Fruit fly (Drosophila melanogaster) whole organism, larva: ENCODE measurements around the gene Osi8.

Experiments used
- noc ChIP-seq: fragments of 200-800 bp; sonication (Bioruptor generic); optimal IDR thresholded peaks from 3 replicates; lab custom pipeline; 2019; ENCODE audit warnings: missing biosample characterization, mild to moderate bottlenecking, missing genetic modification characterization, moderate library complexity

Osi8 gene

DNA sequence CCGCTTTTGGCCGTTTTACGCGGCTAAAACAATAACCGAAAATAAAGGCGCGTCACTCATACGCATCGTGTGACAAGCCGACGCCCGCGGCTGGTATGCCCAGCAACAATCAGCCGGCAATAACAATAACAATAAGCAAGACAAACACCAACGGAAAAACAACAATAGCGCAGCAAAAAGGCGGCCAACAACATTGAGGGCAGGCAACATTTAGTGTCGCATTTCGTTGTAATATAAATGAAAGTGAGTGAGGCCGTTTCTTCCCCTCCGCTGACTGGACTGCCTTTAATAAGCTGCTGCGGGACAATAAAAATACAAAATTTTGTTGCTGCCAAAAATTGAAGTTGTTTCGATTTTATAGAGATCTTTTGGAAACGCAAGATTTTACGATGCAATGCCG is 42.2 kb downstream of the Osi8 start:
- TF ChIP-seq noc (tag; lab: Kevin White, UChicago): no peak

DNA sequence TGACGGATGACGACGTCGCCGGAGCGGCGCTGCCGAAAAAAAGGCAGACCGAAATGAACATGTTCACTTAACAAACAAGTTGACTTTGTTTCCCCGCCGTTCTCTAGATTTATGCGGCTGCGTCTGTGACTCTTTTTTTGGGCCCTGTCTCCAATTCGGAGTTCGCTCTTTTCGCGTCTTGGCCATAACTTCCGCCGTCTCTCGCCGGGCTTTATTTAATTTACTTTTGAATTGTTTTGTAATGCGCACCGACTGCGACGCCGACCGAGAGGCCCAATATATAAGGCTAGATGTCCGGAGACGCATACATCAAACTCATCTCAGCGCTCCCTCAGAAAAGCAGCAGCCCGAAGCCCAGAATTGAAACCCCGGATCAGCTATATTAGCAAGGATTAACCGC is 43.9 kb downstream of the Osi8 start, which contains the start of gene Osi14:
Gene Osi14, plus strand, starts transcription at position 301 of the 400 bp plus-strand sequence.
- TF ChIP-seq noc (tag; lab: Kevin White, UChicago): no peak

DNA sequence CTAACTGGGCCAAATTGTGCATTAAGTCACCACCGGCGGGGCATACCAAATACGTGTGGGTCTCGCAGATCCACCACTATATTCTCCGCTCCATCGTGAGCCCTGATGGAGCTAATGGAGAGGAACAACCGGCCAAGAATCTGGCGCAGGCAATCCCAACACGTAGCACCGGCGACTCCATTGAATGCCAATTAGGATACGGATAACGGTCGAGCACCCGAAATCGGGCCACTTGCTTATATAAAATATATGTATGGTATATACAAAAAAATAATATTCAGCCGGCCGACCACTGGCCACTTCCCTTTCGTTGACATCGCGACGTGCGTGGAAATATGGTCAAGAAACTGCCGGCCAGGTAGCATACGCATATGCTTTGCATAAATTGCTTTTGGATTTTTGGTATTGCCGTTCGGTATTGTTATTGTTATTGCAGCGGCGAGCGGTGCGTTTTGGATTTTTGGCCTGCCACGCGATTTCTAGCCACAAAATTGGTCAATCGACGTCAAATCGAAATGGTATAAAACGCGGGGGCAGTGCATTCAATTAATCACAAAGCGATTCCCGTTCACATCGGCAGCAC is 46.4 kb downstream of the Osi8 start, which contains the start of gene Osi15:
Gene Osi15, plus strand, starts transcription at position 548 of the 583 bp plus-strand sequence.
- no peak for TF ChIP-seq noc (tag; lab: Kevin White, UChicago)

dm6 chr3R:6303738-6304137 is 48.8 kb downstream of the Osi8 start, which contains the start of gene CG46396:
Gene CG46396 (plus strand): TSS chr3R:6304038.
- TF ChIP-seq noc (tag; lab: Kevin White, UChicago): no peak

DNA sequence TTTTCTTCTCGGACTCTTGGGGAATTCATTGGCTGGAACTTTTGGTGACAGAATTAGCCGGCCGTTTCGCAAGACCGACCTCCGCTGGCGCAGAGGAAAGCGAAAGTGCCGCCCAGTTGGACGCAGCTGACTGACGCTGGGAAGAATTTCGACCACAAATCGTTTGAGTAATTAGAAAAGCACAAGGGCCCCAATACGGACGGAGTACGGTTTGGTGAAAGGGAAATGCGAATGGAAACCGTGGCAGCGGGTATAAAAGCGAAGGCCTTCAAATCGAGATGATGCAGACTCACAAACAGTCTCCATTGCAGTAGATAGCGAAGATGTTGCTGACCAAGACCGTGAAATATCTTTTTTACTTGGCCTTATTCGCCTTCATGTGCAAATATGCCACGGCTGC is 50.0 kb downstream of the Osi8 start, which contains the start of gene Osi16:
Gene Osi16, plus strand, starts transcription at position 301 of the 400 bp plus-strand sequence.
- TF ChIP-seq noc (tag; lab: Kevin White, UChicago): no peak
